Fruit fly (Drosophila melanogaster) whole organism, embryonic: ENCODE results near the gene CG6688.

Experiments
- Adf1 ChIP-seq: fragments of 200-800 bp; sonication (Bioruptor generic); IDR thresholded peaks from 2 replicates; pipeline ENCODE4 v1.3.6; 2022; ENCODE audit warnings: missing biosample characterization, missing genetic modification characterization
- Atf3 ChIP-seq: fragments of 200-800 bp; sonication (Bioruptor generic); optimal IDR thresholded peaks from 3 replicates; lab custom pipeline; 2016; ENCODE audit warnings: missing biosample characterization, missing genetic modification characterization
- CG10147 ChIP-seq: fragments of 200-800 bp; sonication (Bioruptor generic); optimal IDR thresholded peaks from 2 replicates; lab custom pipeline; 2019; ENCODE audit warnings: missing biosample characterization, mild to moderate bottlenecking, missing genetic modification characterization, moderate library complexity
- CG10274 ChIP-seq: fragments of 200-800 bp; sonication (Bioruptor generic); optimal IDR thresholded peaks from 3 replicates; lab custom pipeline; 2017; ENCODE audit warnings: missing biosample characterization, mild to moderate bottlenecking, missing genetic modification characterization
- CG10321 ChIP-seq: fragments of 200-800 bp; sonication (Bioruptor generic); IDR thresholded peaks from 2 replicates; pipeline ENCODE4 v1.3.6; 2022; ENCODE audit warnings: missing biosample characterization, missing genetic modification characterization
- CG10366 ChIP-seq: fragments of 200-800 bp; sonication (Bioruptor generic); IDR thresholded peaks from 2 replicates; pipeline ENCODE4 v1.3.6; 2022; ENCODE audit warnings: missing biosample characterization, missing genetic modification characterization
- CG10959 ChIP-seq: fragments of 200-800 bp; sonication (Bioruptor generic); IDR thresholded peaks from 2 replicates; pipeline ENCODE4 v1.3.6; 2022; ENCODE audit warnings: missing biosample characterization, missing genetic modification characterization
- CG10979 ChIP-seq: fragments of 200-800 bp; sonication (Bioruptor generic); optimal IDR thresholded peaks from 2 replicates; lab custom pipeline; 2018; ENCODE audit warnings: missing biosample characterization, mild to moderate bottlenecking, missing genetic modification characterization, moderate library complexity
- CG12769 ChIP-seq: fragments of 200-800 bp; sonication (Bioruptor generic); optimal IDR thresholded peaks from 2 replicates; lab custom pipeline; 2019; ENCODE audit warnings: missing biosample characterization, mild to moderate bottlenecking, missing genetic modification characterization, moderate library complexity
- CG15269 ChIP-seq: fragments of 200-800 bp; sonication (Bioruptor generic); optimal IDR thresholded peaks from 2 replicates; lab custom pipeline; 2018; ENCODE audit warnings: missing biosample characterization, mild to moderate bottlenecking, missing genetic modification characterization, moderate library complexity
- CG16779 ChIP-seq: fragments of 200-800 bp; sonication (Bioruptor generic); IDR thresholded peaks from 2 replicates; pipeline ENCODE4 v1.3.6; 2022; ENCODE audit warnings: missing biosample characterization, missing genetic modification characterization
- CG17829 ChIP-seq: fragments of 200-800 bp; optimal IDR thresholded peaks from 2 replicates; lab custom pipeline; 2019; ENCODE audit warnings: missing biosample characterization, mild to moderate bottlenecking, missing genetic modification characterization, moderate library complexity
- CG2116 ChIP-seq: fragments of 200-800 bp; sonication (Bioruptor generic); optimal IDR thresholded peaks from 3 replicates; lab custom pipeline; 2018; ENCODE audit warnings: missing biosample characterization, mild to moderate bottlenecking, missing genetic modification characterization
- CG31365 ChIP-seq: fragments of 200-800 bp; sonication (Bioruptor generic); optimal IDR thresholded peaks from 2 replicates; lab custom pipeline; 2018; ENCODE audit warnings: missing biosample characterization, mild to moderate bottlenecking, missing genetic modification characterization
- CG33557 ChIP-seq: fragments of 200-800 bp; sonication (Bioruptor generic); optimal IDR thresholded peaks from 2 replicates; lab custom pipeline; 2019; ENCODE audit warnings: missing biosample characterization, mild to moderate bottlenecking, missing genetic modification characterization, moderate library complexity
- CG4282 ChIP-seq: fragments of 200-800 bp; sonication (Bioruptor generic); optimal IDR thresholded peaks from 2 replicates; lab custom pipeline; 2016; ENCODE audit warnings: missing biosample characterization, missing genetic modification characterization
- CG5953 ChIP-seq: fragments of 200-800 bp; sonication (Bioruptor generic); IDR thresholded peaks from 2 replicates; pipeline ENCODE4 v1.3.6; 2022; ENCODE audit warnings: missing biosample characterization, missing genetic modification characterization
- CG6791 ChIP-seq: fragments of 200-800 bp; sonication (Bioruptor generic); IDR thresholded peaks from 3 replicates; pipeline ENCODE4 v1.3.6; 2022; ENCODE audit warnings: missing biosample characterization, missing genetic modification characterization; ENCODE audit not compliant: partially characterized antibody
- CrebB ChIP-seq: fragments of 200-800 bp; sonication (Bioruptor generic); optimal IDR thresholded peaks from 3 replicates; lab custom pipeline; 2018; ENCODE audit warnings: missing biosample characterization, mild to moderate bottlenecking, missing genetic modification characterization
- Dll ChIP-seq: fragments of 200-800 bp; sonication (Bioruptor generic); IDR thresholded peaks from 4 replicates; pipeline ENCODE4 v1.3.6; 2022; ENCODE audit warnings: missing biosample characterization, missing genetic modification characterization; ENCODE audit not compliant: partially characterized antibody
- Drgx ChIP-seq: fragments of 200-800 bp; sonication (Bioruptor generic); IDR thresholded peaks from 2 replicates; pipeline ENCODE4 v1.3.6; 2022; ENCODE audit warnings: missing biosample characterization, missing genetic modification characterization
- Ets65A ChIP-seq: fragments of 200-800 bp; sonication (Bioruptor generic); peaks from one replicate; lab custom pipeline; 2016; ENCODE audit warnings: missing biosample characterization, missing genetic modification characterization
- H2.0 ChIP-seq: fragments of 200-800 bp; sonication (Bioruptor generic); IDR thresholded peaks from 2 replicates; pipeline ENCODE4 v1.3.6; 2022; ENCODE audit warnings: missing biosample characterization, missing genetic modification characterization
- HHEX ChIP-seq: fragments of 200-800 bp; sonication (Bioruptor generic); optimal IDR thresholded peaks from 3 replicates; lab custom pipeline; 2017; ENCODE audit warnings: missing biosample characterization, mild to moderate bottlenecking, missing genetic modification characterization, missing genetic modification reagents
- HLH3B ChIP-seq: fragments of 200-800 bp; sonication (Bioruptor generic); IDR thresholded peaks from 2 replicates; pipeline ENCODE4 v1.3.6; 2022; ENCODE audit warnings: missing biosample characterization, missing genetic modification characterization
- HLH54F ChIP-seq: fragments of 200-800 bp; sonication (Bioruptor generic); optimal IDR thresholded peaks from 3 replicates; lab custom pipeline; 2016; ENCODE audit warnings: missing biosample characterization, missing genetic modification characterization
- MESR4 ChIP-seq: fragments of 200-800 bp; sonication (Bioruptor generic); optimal IDR thresholded peaks from 2 replicates; lab custom pipeline; 2018; ENCODE audit warnings: missing biosample characterization, mild to moderate bottlenecking, missing genetic modification characterization, moderate library complexity
- Med ChIP-seq: fragments of 200-800 bp; sonication (Bioruptor generic); peaks from one replicate; lab custom pipeline; 2016; ENCODE audit warnings: missing biosample characterization, missing genetic modification characterization, mild to moderate bottlenecking, inconsistent platforms, moderate library complexity
- NFAT ChIP-seq: fragments of 200-800 bp; sonication (Bioruptor generic); IDR thresholded peaks from 2 replicates; pipeline ENCODE4 v1.3.6; 2022; ENCODE audit warnings: missing biosample characterization, missing genetic modification characterization
- NfI ChIP-seq: fragments of 200-800 bp; sonication (Bioruptor generic); optimal IDR thresholded peaks from 3 replicates; lab custom pipeline; 2018; ENCODE audit warnings: missing biosample characterization, mild to moderate bottlenecking, missing genetic modification characterization, moderate library complexity
- Oaz ChIP-seq: fragments of 200-800 bp; sonication (Bioruptor generic); IDR thresholded peaks from 2 replicates; pipeline ENCODE4 v1.3.6; 2022; ENCODE audit warnings: missing biosample characterization, missing genetic modification characterization
- Opbp ChIP-seq: fragments of 200-800 bp; sonication (Bioruptor generic); IDR thresholded peaks from 3 replicates; pipeline ENCODE4 v1.3.6; 2022; ENCODE audit warnings: missing biosample characterization, missing genetic modification characterization; ENCODE audit not compliant: partially characterized antibody
- Ravus ChIP-seq: fragments of 200-800 bp; sonication (Bioruptor generic); IDR thresholded peaks from 2 replicates; pipeline ENCODE4 v1.3.6; 2022; ENCODE audit warnings: missing biosample characterization, missing genetic modification characterization
- Rfx ChIP-seq: fragments of 200-800 bp; sonication (Bioruptor generic); IDR thresholded peaks from 2 replicates; pipeline ENCODE4 v1.3.6; 2022; ENCODE audit warnings: missing biosample characterization, missing genetic modification characterization
- Sry-δ ChIP-seq: fragments of 200-800 bp; sonication (Bioruptor generic); optimal IDR thresholded peaks from 2 replicates; lab custom pipeline; 2016; ENCODE audit warnings: missing biosample characterization, missing genetic modification characterization
- bbx ChIP-seq: fragments of 200-800 bp; sonication (Bioruptor generic); IDR thresholded peaks from 2 replicates; pipeline ENCODE4 v1.3.6; 2022; ENCODE audit warnings: missing biosample characterization, missing genetic modification characterization; ENCODE audit not compliant: partially characterized antibody
- bowl ChIP-seq: fragments of 200-800 bp; sonication (Bioruptor generic); IDR thresholded peaks from 2 replicates; pipeline ENCODE4 v1.3.6; 2022; ENCODE audit warnings: missing biosample characterization, missing genetic modification characterization
- caup ChIP-seq: fragments of 200-800 bp; sonication (Bioruptor generic); optimal IDR thresholded peaks from 3 replicates; lab custom pipeline; 2017; ENCODE audit warnings: missing biosample characterization, mild to moderate bottlenecking, missing genetic modification characterization, moderate library complexity; ENCODE audit not compliant: severe bottlenecking
- chn ChIP-seq: fragments of 200-800 bp; sonication (Bioruptor generic); optimal IDR thresholded peaks from 2 replicates; lab custom pipeline; 2016; ENCODE audit warnings: missing biosample characterization, missing genetic modification characterization
- ci ChIP-seq: fragments of 200-800 bp; sonication (Bioruptor generic); IDR thresholded peaks from 3 replicates; pipeline ENCODE4 v1.3.6; 2022; ENCODE audit warnings: missing biosample characterization, missing genetic modification characterization
- disco-r ChIP-seq: fragments of 200-800 bp; sonication (Bioruptor generic); optimal IDR thresholded peaks from 2 replicates; lab custom pipeline; 2016; ENCODE audit warnings: missing biosample characterization, missing genetic modification characterization
- insv ChIP-seq, 2 experiments: fragments of 200-800 bp; sonication (Bioruptor generic); optimal IDR thresholded peaks; 3 replicates each; lab custom pipeline; 2016 to 2018; ENCODE audit warnings: missing biosample characterization in 2 of 2, missing genetic modification characterization in 2 of 2
- pzg ChIP-seq: fragments of 200-800 bp; sonication (Bioruptor generic); optimal IDR thresholded peaks from 3 replicates; lab custom pipeline; 2018; ENCODE audit warnings: missing biosample characterization, mild to moderate bottlenecking, missing genetic modification characterization, moderate library complexity
- schlank ChIP-seq: fragments of 200-800 bp; sonication (Bioruptor generic); optimal IDR thresholded peaks from 2 replicates; lab custom pipeline; 2018; ENCODE audit warnings: missing biosample characterization, mild to moderate bottlenecking, missing genetic modification characterization
- slou ChIP-seq: fragments of 200-800 bp; sonication (Bioruptor generic); optimal IDR thresholded peaks from 3 replicates; lab custom pipeline; 2016; ENCODE audit warnings: missing biosample characterization, missing genetic modification characterization
- sr ChIP-seq: fragments of 200-800 bp; sonication (Bioruptor generic); IDR thresholded peaks from 3 replicates; pipeline ENCODE4 v1.3.6; 2022; ENCODE audit warnings: missing biosample characterization, missing genetic modification characterization
- tll ChIP-seq, 2 experiments: fragments of 200-800 bp in 1 of 2; fragments of >200 bp in 1 of 2; sonication (Bioruptor generic) in 1 of 2; optimal IDR thresholded peaks; 2 replicates each; lab custom pipeline; 2017 to 2019; ENCODE audit warnings: missing biosample characterization in 2 of 2, missing genetic modification characterization in 2 of 2, mild to moderate bottlenecking in 1 of 2, moderate library complexity in 1 of 2
- ttk ChIP-seq: fragments of 200-800 bp; sonication (Bioruptor generic); IDR thresholded peaks from 2 replicates; pipeline ENCODE4 v2.1.2; 2022; ENCODE audit warnings: missing biosample characterization, missing genetic modification characterization
- tx ChIP-seq: fragments of 200-800 bp; sonication (Bioruptor generic); optimal IDR thresholded peaks from 2 replicates; lab custom pipeline; 2016; ENCODE audit warnings: missing biosample characterization, missing genetic modification characterization
- yki ChIP-seq: fragments of >200 bp; optimal IDR thresholded peaks from 3 replicates; lab custom pipeline; 2018

Gene CG6688

DNA sequence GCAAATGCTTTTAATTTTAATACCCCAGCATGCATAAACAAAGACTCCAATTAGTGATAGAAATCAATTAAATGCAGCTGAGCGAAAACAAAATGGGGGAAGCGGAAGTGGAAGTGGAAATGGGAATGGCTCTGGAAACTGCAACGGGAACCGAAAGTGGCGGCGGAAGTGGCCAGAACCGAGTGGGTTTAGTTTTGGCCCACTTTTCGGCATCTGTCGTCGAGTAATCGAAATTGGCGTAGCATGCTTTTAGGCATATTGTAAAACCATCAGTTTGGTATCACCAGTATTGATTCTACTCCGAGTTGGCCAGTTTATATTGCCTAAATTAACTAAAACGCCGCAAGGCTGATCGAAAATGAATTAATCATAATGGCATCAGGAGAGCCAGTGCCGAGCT lies 8.1 kb upstream of the CG6688 start (continued):
- TF ChIP-seq HLH3B (GFP tag; lab: Robert Waterston, UW) (peak; percentile 30; the same call in 1 of the 2 replicates), CG17829 (tag; lab: Kevin White, UChicago) (no peak), Opbp (GFP tag; lab: Robert Waterston, UW) (no peak; the same call in 2 of the 3 replicates), sr (GFP tag; lab: Robert Waterston, UW) (0 out of 3 replicates have a peak, but pooled peaks have one; percentile 29), CG4282 (GFP tag; lab: Kevin White, UChicago) (no peak), bbx (GFP tag; lab: Robert Waterston, UW) (no peak), bowl (GFP tag; lab: Robert Waterston, UW) (no peak), Ets65A (GFP tag; lab: Kevin White, UChicago) (peak; percentile 65), HLH54F (GFP tag; lab: Kevin White, UChicago) (no peak), pzg (GFP tag; lab: Kevin White, UChicago) (no peak), disco-r (GFP tag; lab: Kevin White, UChicago) (no peak), CG10274 (GFP tag; lab: Kevin White, UChicago) (no peak), slou (GFP tag; lab: Kevin White, UChicago) (no peak), chn (GFP tag; lab: Kevin White, UChicago) (no peak), CG12769 (tag; lab: Kevin White, UChicago) (peak; percentile 11), CG16779 (GFP tag; lab: Robert Waterston, UW) (no peak), CG33557 (GFP tag; lab: Kevin White, UChicago) (no peak), CG10366 (GFP tag; lab: Robert Waterston, UW) (peak; percentile 21; the same call in 1 of the 2 replicates), CG10321 (GFP tag; lab: Robert Waterston, UW) (0 out of 2 replicates have a peak, but pooled peaks have one; percentile 18), insv (GFP tag; optimal IDR thresholded peaks at IDR 0.05; lab: Kevin White, UChicago) (no peak), CG5953 (GFP tag; lab: Robert Waterston, UW) (0 out of 2 replicates have a peak, but pooled peaks have one; percentile 5), caup (GFP tag; lab: Kevin White, UChicago) (peak; percentile 2), Atf3 (GFP tag; lab: Kevin White, UChicago) (no peak), schlank (tag; lab: Kevin White, UChicago) (no peak), CG10147 (GFP tag; lab: Kevin White, UChicago) (no peak), tx (GFP tag; lab: Kevin White, UChicago) (no peak), NfI (peak; percentile 25), Dll (GFP tag; lab: Robert Waterston, UW) (no peak), Adf1 (GFP tag; lab: Robert Waterston, UW) (no peak), CG6791 (GFP tag; lab: Robert Waterston, UW) (no peak), CG2116 (GFP tag; lab: Kevin White, UChicago) (no peak), Sry-δ (GFP tag; lab: Kevin White, UChicago) (no peak), CrebB (tag; lab: Kevin White, UChicago) (no peak), CG10959 (GFP tag; lab: Robert Waterston, UW) (no peak), NFAT (no peak), tll (GFP tag; optimal IDR thresholded peaks at IDR 0.05; lab: Kevin White, UChicago) (no peak), Med (GFP tag; lab: Kevin White, UChicago) (peak; percentile 59), Rfx (GFP tag; lab: Robert Waterston, UW) (0 out of 2 replicates have a peak, but pooled peaks have one; percentile 12), Oaz (no peak), CG10979 (tag; lab: Kevin White, UChicago) (no peak), CG15269 (tag; lab: Kevin White, UChicago) (no peak), CG31365 (no peak), Drgx (no peak), H2.0 (peak; percentile 27; the same call in 1 of the 2 replicates), ci (GFP tag; lab: Robert Waterston, UW) (peak; percentile 74; the same call in 2 of the 3 replicates), ttk (peak; percentile 45), yki (lab: Kevin White, UChicago) (no peak), MESR4 (GFP tag; lab: Kevin White, UChicago) (no peak), Ravus (GFP tag; lab: Robert Waterston, UW) (no peak), HHEX (GFP tag; lab: Kevin White, UChicago) (no peak)
- TF ChIP-seq, all 482 proteins: peak for 19
